Fruit fly (Drosophila melanogaster): ENCODE measurements around the gene fred.

dm6 chr2L:3862437-3863041 lies 129.0 kb downstream of the fred start, which contains the start of gene TTLL4B:
- no peak for TF ChIP-seq CG13204 (GFP tag; optimal IDR thresholded peaks at IDR 0.05)
- no peak for TF ChIP-seq CG14655 (GFP tag; optimal IDR thresholded peaks at IDR 0.05)
- no peak for TF ChIP-seq rn (GFP tag; IDR thresholded peaks at IDR 0.05)
- no peak for TF ChIP-seq CG34367 (tag; optimal IDR thresholded peaks at IDR 0.05)
- TF ChIP-seq CG9948 (tag; optimal IDR thresholded peaks at IDR 0.05) = no peak
- no peak for TF ChIP-seq Snoo (tag; optimal IDR thresholded peaks at IDR 0.05)
- TF ChIP-seq D1 (tag; optimal IDR thresholded peaks at IDR 0.05) = no peak
- no peak for TF ChIP-seq EcR (GFP tag; optimal IDR thresholded peaks at IDR 0.05)
- no peak for TF ChIP-seq gl (tag; optimal IDR thresholded peaks at IDR 0.05)
- no peak for TF ChIP-seq CG17806 (tag; optimal IDR thresholded peaks at IDR 0.05)
